Worm (Caenorhabditis elegans): Measurements from ENCODE around the gene R13A5.10.
A peak's percentile ranks its signal among the peaks of the same experiment; 100 is the strongest.

ce11 chrIII:7584131-7584646 lies 1.4 kb upstream of the R13A5.10 start, which contains the start of gene cup-5:
- TF ChIP-seq mdl-1 (tag; optimal IDR thresholded peaks at IDR 0.05) (no peak), fkh-10 (GFP tag; optimal IDR thresholded peaks at IDR 0.05) (no peak), tbx-2 (tag; optimal IDR thresholded peaks at IDR 0.05) (peak; percentile 14), aly-2 (tag; optimal IDR thresholded peaks at IDR 0.05) (peak; percentile 16), vab-15 (tag; optimal IDR thresholded peaks at IDR 0.05) (no peak), lin-15B (tag; optimal IDR thresholded peaks at IDR 0.05) (no peak), nhr-19 (GFP tag; conservative IDR thresholded peaks at IDR 0.05) (peak; percentile 32; the same call in 1 of the 2 replicates), pag-3 (tag; optimal IDR thresholded peaks at IDR 0.05; ENCODE audit: borderline replicate concordance, insufficient read depth) (no peak)

All from whole organism, L1 larva.